Worm (Caenorhabditis elegans): ENCODE data around the gene bcl-7.
A peak's percentile ranks its signal among the peaks of the same experiment; 100 is the strongest.

- no peak for TF ChIP-seq ceh-79 (tag; optimal IDR thresholded peaks at IDR 0.05)
- TF ChIP-seq ceh-100 (GFP tag; IDR thresholded peaks at IDR 0.05): no peak; the same call in 1 of the 2 replicates
- peak; percentile 96 for TF ChIP-seq repo-1 (tag; optimal IDR thresholded peaks at IDR 0.05)
- TF ChIP-seq zfh-2 (GFP tag; conservative IDR thresholded peaks at IDR 0.05): no peak
- TF ChIP-seq aptf-3 (GFP tag; IDR thresholded peaks at IDR 0.05): no peak
- peak; percentile 75 for TF ChIP-seq ZK185.1 (tag; optimal IDR thresholded peaks at IDR 0.05; ENCODE audit: poor library complexity, severe bottlenecking)
- TF ChIP-seq ama-1 (optimal IDR thresholded peaks at IDR 0.05): peak; percentile 91
- TF ChIP-seq ama-1 (GFP tag; optimal IDR thresholded peaks at IDR 0.05): peak; percentile 78 to 91
- TF ChIP-seq T26A5.8 (tag; optimal IDR thresholded peaks at IDR 0.05): peak; percentile 56
- no peak for TF ChIP-seq nfya-1 (tag; optimal IDR thresholded peaks at IDR 0.05; ENCODE audit: borderline replicate concordance, insufficient read depth)
- peak; percentile 30 for TF ChIP-seq somi-1 (GFP tag; optimal IDR thresholded peaks at IDR 0.05)
- TF ChIP-seq unc-130 (GFP tag; optimal IDR thresholded peaks at IDR 0.05): no peak
These were observed 17.7 kb downstream of the bcl-7 start for ce11 chrIII:5943368-5944180.
